Fruit fly (Drosophila melanogaster): Measurements from ENCODE around the gene Dph4.
A peak's percentile ranks its signal among the peaks of the same experiment; 100 is the strongest.

The Dph4 gene

dm6 chr3R:5573883-5574282 lies 50.0 kb downstream of the Dph4 start:
- TF ChIP-seq cyc (GFP tag; optimal IDR thresholded peaks at IDR 0.05): peak; percentile 16
- peak; percentile 44 for TF ChIP-seq Met (GFP tag; optimal IDR thresholded peaks at IDR 0.05)
- TF ChIP-seq CG31627 (GFP tag; optimal IDR thresholded peaks at IDR 0.05): peak; percentile 2
- no peak for TF ChIP-seq CG11762 (GFP tag; optimal IDR thresholded peaks at IDR 0.05; ENCODE audit: insufficient read depth)
- TF ChIP-seq vri (GFP tag; optimal IDR thresholded peaks at IDR 0.05): no peak

- peak; percentile 25 for TF ChIP-seq Hr4 (GFP tag; optimal IDR thresholded peaks at IDR 0.05)
- TF ChIP-seq CG10631 (GFP tag; optimal IDR thresholded peaks at IDR 0.05): peak; percentile 4
- TF ChIP-seq dac (GFP tag; optimal IDR thresholded peaks at IDR 0.05): no peak
- no peak for TF ChIP-seq Hr38 (GFP tag; optimal IDR thresholded peaks at IDR 0.05)
- TF ChIP-seq CG8632 (GFP tag; optimal IDR thresholded peaks at IDR 0.05): no peak
- peak; percentile 23 for TF ChIP-seq lz (GFP tag; optimal IDR thresholded peaks at IDR 0.05)
- no peak for TF ChIP-seq CG32006 (GFP tag; optimal IDR thresholded peaks at IDR 0.05)
- no peak for TF ChIP-seq Hr39 (GFP tag; optimal IDR thresholded peaks at IDR 0.05)
- no peak for TF ChIP-seq acj6 (GFP tag; optimal IDR thresholded peaks at IDR 0.05)
- TF ChIP-seq CG15336 (GFP tag; IDR thresholded peaks at IDR 0.05): no peak; the same call in 1 of the 2 replicates
- peak; percentile 9 for TF ChIP-seq CG3919 (GFP tag; optimal IDR thresholded peaks at IDR 0.05)
- peak; percentile 7 for TF ChIP-seq achi (GFP tag; optimal IDR thresholded peaks at IDR 0.05)
- TF ChIP-seq Blimp-1 (GFP tag; optimal IDR thresholded peaks at IDR 0.05): no peak
- no peak for TF ChIP-seq fd59A (GFP tag; optimal IDR thresholded peaks at IDR 0.05)
- TF ChIP-seq CG11762 (GFP tag; optimal IDR thresholded peaks at IDR 0.05; ENCODE audit: insufficient read depth): no peak
- TF ChIP-seq vri (GFP tag; optimal IDR thresholded peaks at IDR 0.05): no peak
- no peak for TF ChIP-seq cyc (GFP tag; optimal IDR thresholded peaks at IDR 0.05)
- peak; percentile 3 for TF ChIP-seq Met (GFP tag; optimal IDR thresholded peaks at IDR 0.05)
- no peak for TF ChIP-seq CG9139 (GFP tag; optimal IDR thresholded peaks at IDR 0.05)
- TF ChIP-seq Ets96B (tag; optimal IDR thresholded peaks at IDR 0.05): no peak
- TF ChIP-seq CG6276 (GFP tag; optimal IDR thresholded peaks at IDR 0.05): no peak
- no peak for TF ChIP-seq fkh (GFP tag; optimal IDR thresholded peaks at IDR 0.05)
- 0 out of 3 replicates have a peak, but pooled peaks have one; percentile 31 for TF ChIP-seq CG8119 (GFP tag; IDR thresholded peaks at IDR 0.05)
- peak; percentile 19 for TF ChIP-seq CG31627 (GFP tag; optimal IDR thresholded peaks at IDR 0.05)
- no peak for TF ChIP-seq CG8319 (GFP tag; optimal IDR thresholded peaks at IDR 0.05)
- TF ChIP-seq CG16779 (tag; optimal IDR thresholded peaks at IDR 0.05): no peak
- TF ChIP-seq topi (GFP tag; optimal IDR thresholded peaks at IDR 0.05): peak; percentile 26
- no peak for TF ChIP-seq Gug (GFP tag; IDR thresholded peaks at IDR 0.05)
- peak; percentile 22 for TF ChIP-seq esn (GFP tag; optimal IDR thresholded peaks at IDR 0.05)
- TF ChIP-seq svp (GFP tag): peak; percentile 53
- peak; percentile 17 for TF ChIP-seq OdsH (GFP tag; optimal IDR thresholded peaks at IDR 0.05)
- peak; percentile 66 for TF ChIP-seq Eip78C (GFP tag)
- no peak for TF ChIP-seq Sox15 (GFP tag; optimal IDR thresholded peaks at IDR 0.05)
These were observed 50.8 kb downstream of the Dph4 start for dm6 chr3R:5572900-5573665.

Measured in whole organism, prepupa.